Worm (Caenorhabditis elegans) whole organism, L2 larva: ENCODE data around the gene C14E2.6.

Source experiments
- C34F6.9 ChIP-seq: fragments of 150-350 bp; optimal IDR thresholded peaks from 2 replicates; lab custom pipeline; 2014; ENCODE audit warnings: missing biosample characterization, missing genetic modification characterization
- F13H6.1 ChIP-seq: sonication (generic microtip); optimal IDR thresholded peaks from 2 replicates; lab custom pipeline; 2016; ENCODE audit warnings: missing genetic modification characterization, missing compliant biosample characterization
- R02D3.7 ChIP-seq: fragments of 150-350 bp; optimal IDR thresholded peaks from 2 replicates; lab custom pipeline; 2014; ENCODE audit warnings: missing biosample characterization, missing genetic modification characterization
- Y55F3AM.14 ChIP-seq: fragments of 200-800 bp; sonication (Bioruptor generic); optimal IDR thresholded peaks from 2 replicates; lab custom pipeline; 2018; ENCODE audit warnings: mild to moderate bottlenecking, missing genetic modification characterization, missing compliant biosample characterization
- ZK546.5 ChIP-seq: sonication (generic microtip); optimal IDR thresholded peaks from 2 replicates; lab custom pipeline; 2017; ENCODE audit warnings: missing biosample characterization, missing genetic modification characterization
- aly-2 ChIP-seq: fragments of 150-350 bp; optimal IDR thresholded peaks from 2 replicates; lab custom pipeline; 2014; ENCODE audit warnings: missing biosample characterization, missing genetic modification characterization
- ama-1 ChIP-seq: fragments of 150-350 bp; optimal IDR thresholded peaks from 2 replicates; lab custom pipeline; 2018; ENCODE audit warnings: inconsistent platforms
- blmp-1 ChIP-seq: sonication (generic microtip); optimal IDR thresholded peaks from 2 replicates; lab custom pipeline; 2017; ENCODE audit warnings: missing genetic modification characterization, mild to moderate bottlenecking, missing compliant biosample characterization, antibody characterized with exemption, moderate library complexity; ENCODE audit not compliant: insufficient read depth
- ceh-82 ChIP-seq: fragments of 150-350 bp; optimal IDR thresholded peaks from 2 replicates; lab custom pipeline; 2014; ENCODE audit warnings: missing biosample characterization, missing genetic modification characterization
- crh-2 ChIP-seq: sonication (generic microtip); optimal IDR thresholded peaks from 2 replicates; lab custom pipeline; 2017; ENCODE audit warnings: missing biosample characterization, missing genetic modification characterization
- egl-27 ChIP-seq: sonication (generic microtip); optimal IDR thresholded peaks from 3 replicates; lab custom pipeline; 2017; ENCODE audit warnings: missing biosample characterization, missing genetic modification reagents, missing genetic modification characterization
- elt-1 ChIP-seq: fragments of 150-350 bp; optimal IDR thresholded peaks from 2 replicates; lab custom pipeline; 2014; ENCODE audit warnings: missing biosample characterization, missing genetic modification characterization
- elt-3 ChIP-seq: sonication (generic microtip); optimal IDR thresholded peaks from 2 replicates; lab custom pipeline; 2017; ENCODE audit warnings: missing biosample characterization, missing genetic modification characterization
- lin-11 ChIP-seq: fragments of 150-350 bp; sonication (generic microtip); optimal IDR thresholded peaks from 2 replicates; lab custom pipeline; 2014; ENCODE audit warnings: missing biosample characterization, missing genetic modification characterization, inconsistent platforms, mixed read lengths
- lin-13 ChIP-seq: fragments of 150-350 bp; optimal IDR thresholded peaks from 2 replicates; lab custom pipeline; 2014; ENCODE audit warnings: missing biosample characterization, missing genetic modification reagents, missing genetic modification characterization
- lin-39 ChIP-seq: fragments of 150-350 bp; optimal IDR thresholded peaks from 2 replicates; lab custom pipeline; 2014; ENCODE audit warnings: missing biosample characterization, missing genetic modification reagents, missing genetic modification characterization
- mab-5 ChIP-seq: fragments of 150-350 bp; optimal IDR thresholded peaks from 2 replicates; lab custom pipeline; 2014; ENCODE audit warnings: missing biosample characterization, missing genetic modification characterization
- mdl-1 ChIP-seq, 2 experiments: fragments of 150-350 bp in 1 of 2; sonication (generic microtip) in 1 of 2; optimal IDR thresholded peaks; 2 replicates each; lab custom pipeline; 2017; ENCODE audit warnings: missing biosample characterization in 2 of 2, missing genetic modification characterization in 2 of 2
- nhr-10 ChIP-seq: sonication (generic microtip); optimal IDR thresholded peaks from 2 replicates; lab custom pipeline; 2017; ENCODE audit warnings: missing biosample characterization, missing genetic modification characterization
- nhr-11 ChIP-seq: fragments of 150-350 bp; optimal IDR thresholded peaks from 2 replicates; lab custom pipeline; 2014; ENCODE audit warnings: missing biosample characterization, missing genetic modification characterization
- nhr-129 ChIP-seq: fragments of 150-350 bp; optimal IDR thresholded peaks from 2 replicates; lab custom pipeline; 2014; ENCODE audit warnings: missing biosample characterization, missing genetic modification characterization
- nhr-21 ChIP-seq: fragments of 150-350 bp; optimal IDR thresholded peaks from 2 replicates; lab custom pipeline; 2014; ENCODE audit warnings: missing biosample characterization, missing genetic modification characterization
- nhr-237 ChIP-seq: fragments of 150-350 bp; optimal IDR thresholded peaks from 2 replicates; lab custom pipeline; 2014; ENCODE audit warnings: missing biosample characterization, missing genetic modification characterization
- nhr-6 ChIP-seq: fragments of 150-350 bp; optimal IDR thresholded peaks from 2 replicates; lab custom pipeline; 2014; ENCODE audit warnings: missing biosample characterization, missing genetic modification characterization
- nhr-77 ChIP-seq: fragments of 150-350 bp; optimal IDR thresholded peaks from 2 replicates; lab custom pipeline; 2014; ENCODE audit warnings: missing biosample characterization, missing genetic modification characterization
- peb-1 ChIP-seq: fragments of 150-350 bp; optimal IDR thresholded peaks from 2 replicates; lab custom pipeline; 2014; ENCODE audit warnings: missing biosample characterization, missing genetic modification characterization
- sem-4 ChIP-seq: fragments of 150-350 bp; optimal IDR thresholded peaks from 2 replicates; lab custom pipeline; 2014; ENCODE audit warnings: missing biosample characterization, missing genetic modification reagents, missing genetic modification characterization
- sma-3 ChIP-seq: sonication (generic microtip); optimal IDR thresholded peaks from 2 replicates; lab custom pipeline; 2016; ENCODE audit warnings: missing genetic modification reagents, missing genetic modification characterization, missing compliant biosample characterization
- sma-9 ChIP-seq, 2 experiments: fragments of 150-350 bp in 1 of 2; sonication (generic microtip) in 1 of 2; optimal IDR thresholded peaks; 2 replicates each; lab custom pipeline; 2014 to 2016; ENCODE audit warnings: missing genetic modification characterization in 2 of 2, mild to moderate bottlenecking in 1 of 2, missing biosample characterization in 1 of 2, missing compliant biosample characterization in 1 of 2, missing genetic modification reagents in 1 of 2, moderate library complexity in 1 of 2
- snpc-4 ChIP-seq: fragments of 150-350 bp; optimal IDR thresholded peaks from 2 replicates; lab custom pipeline; 2014; ENCODE audit warnings: missing biosample characterization, missing genetic modification characterization
- unc-55 ChIP-seq: fragments of 150-350 bp; sonication (generic microtip); optimal IDR thresholded peaks from 3 replicates; lab custom pipeline; 2014; ENCODE audit warnings: missing biosample characterization, missing genetic modification reagents, missing genetic modification characterization
- unc-62 ChIP-seq: fragments of 150-350 bp; optimal IDR thresholded peaks from 2 replicates; lab custom pipeline; 2014; ENCODE audit warnings: missing biosample characterization, missing genetic modification reagents, missing genetic modification characterization
- zag-1 ChIP-seq: fragments of 150-350 bp; optimal IDR thresholded peaks from 2 replicates; lab custom pipeline; 2014; ENCODE audit warnings: missing biosample characterization, missing genetic modification characterization
- ztf-11 ChIP-seq: sonication (generic microtip); optimal IDR thresholded peaks from 2 replicates; lab custom pipeline; 2017; ENCODE audit warnings: missing biosample characterization, missing genetic modification characterization

The C14E2.6 gene

DNA sequence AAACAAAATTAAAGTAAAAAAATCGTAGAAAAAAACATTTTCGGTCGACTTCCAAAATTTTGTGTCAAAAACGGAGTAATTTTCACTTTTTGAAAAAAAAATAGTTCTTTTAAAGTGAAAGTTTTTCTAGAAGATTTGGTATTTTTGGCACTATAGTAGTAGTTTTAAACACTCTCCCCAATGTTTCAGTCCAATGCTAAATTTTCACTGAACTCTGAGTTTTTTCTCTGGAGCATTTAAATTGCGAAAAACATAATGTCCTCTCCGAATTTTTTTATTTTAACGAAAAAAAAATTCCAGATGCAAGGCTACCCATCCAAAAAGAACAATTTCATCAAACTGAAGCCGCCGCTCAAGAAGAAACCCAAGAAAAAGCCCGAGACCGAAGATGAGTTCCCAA, 13.7 kb downstream of the C14E2.6 start, which contains the start of gene C14E2.7:
Gene C14E2.7, plus strand, starts transcription at position 301 of the 400 bp plus-strand sequence.
- TF ChIP-seq egl-27 (no peak), unc-62 (GFP tag; lab: Kevin White, UChicago) (no peak)

- TF ChIP-seq R02D3.7 (no peak), nhr-10 (tag; lab: Kevin White, UChicago) (no peak), ztf-11 (tag; lab: Kevin White, UChicago) (no peak), aly-2 (tag; lab: Kevin White, UChicago) (no peak), nhr-6 (no peak), ceh-82 (tag; lab: Kevin White, UChicago) (no peak), nhr-129 (tag; lab: Kevin White, UChicago) (no peak), lin-39 (tag; lab: Kevin White, UChicago) (no peak), mab-5 (no peak), nhr-11 (tag; lab: Kevin White, UChicago) (no peak), zag-1 (tag; lab: Kevin White, UChicago) (no peak), elt-3 (tag; lab: Kevin White, UChicago) (no peak), sem-4 (no peak), F13H6.1 (no peak), nhr-21 (no peak), mdl-1 (tag; optimal IDR thresholded peaks at IDR 0.05; lab: Kevin White, UChicago) (no peak), ZK546.5 (tag; lab: Kevin White, UChicago) (no peak), Y55F3AM.14 (GFP tag; lab: Kevin White, UChicago) (no peak), lin-13 (GFP tag; lab: Kevin White, UChicago) (no peak), C34F6.9 (no peak)
- TF ChIP-seq, all 48 proteins: peak for 0
Observed at ce11 chrX:1811436-1811835, 18.4 kb downstream of the C14E2.6 start, which contains the start of gene C14E2.3. TSS of gene C14E2.3 (minus strand) at chrX:1811536.

- TF ChIP-seq snpc-4 (tag; lab: Kevin White, UChicago) (no peak), nhr-21 (no peak), mab-5 (no peak), unc-55 (GFP tag; lab: Kevin White, UChicago) (no peak), blmp-1 (no peak), sma-3 (GFP tag; lab: Kevin White, UChicago) (no peak), R02D3.7 (no peak), F13H6.1 (no peak), ZK546.5 (tag; lab: Kevin White, UChicago) (no peak), sma-9 (GFP tag; optimal IDR thresholded peaks at IDR 0.05; lab: Kevin White, UChicago) (no peak), sma-9 (tag; optimal IDR thresholded peaks at IDR 0.05; lab: Kevin White, UChicago) (no peak), elt-1 (tag; lab: Kevin White, UChicago) (no peak), lin-11 (tag; lab: Kevin White, UChicago) (no peak), lin-13 (GFP tag; lab: Kevin White, UChicago) (no peak), peb-1 (no peak), unc-62 (GFP tag; lab: Kevin White, UChicago) (no peak), zag-1 (tag; lab: Kevin White, UChicago) (no peak), nhr-10 (tag; lab: Kevin White, UChicago) (no peak)
Observed at ce11 chrX:1800980-1801506, 28.8 kb downstream of the C14E2.6 start, which contains the start of gene C14E2.11. TSS of gene C14E2.11 (plus strand) at chrX:1801456.

ce11 chrX:1798543-1798942, 31.3 kb downstream of the C14E2.6 start:
- TF ChIP-seq aly-2 (tag; lab: Kevin White, UChicago): no peak
- TF ChIP-seq nhr-6: no peak
- TF ChIP-seq nhr-237 (tag; lab: Kevin White, UChicago): no peak
- no peak for TF ChIP-seq Y55F3AM.14 (GFP tag; lab: Kevin White, UChicago)
- TF ChIP-seq R02D3.7: no peak
- TF ChIP-seq ama-1: no peak
- TF ChIP-seq egl-27: no peak
- TF ChIP-seq lin-13 (GFP tag; lab: Kevin White, UChicago): no peak
- no peak for TF ChIP-seq sma-9 (GFP tag; optimal IDR thresholded peaks at IDR 0.05; lab: Kevin White, UChicago)
- no peak for TF ChIP-seq sma-9 (tag; optimal IDR thresholded peaks at IDR 0.05; lab: Kevin White, UChicago)
- no peak for TF ChIP-seq zag-1 (tag; lab: Kevin White, UChicago)
- no peak for TF ChIP-seq nhr-77 (tag; lab: Kevin White, UChicago)
- TF ChIP-seq nhr-11 (tag; lab: Kevin White, UChicago): no peak
- no peak for TF ChIP-seq lin-11 (tag; lab: Kevin White, UChicago)
- no peak for TF ChIP-seq crh-2 (tag; lab: Kevin White, UChicago)
- TF ChIP-seq, all 48 proteins: peak for 0
